Fruit fly (Drosophila melanogaster) whole organism, embryonic: Measurements from ENCODE around the gene euc.

ENCODE experiments used
- Bdp1 ChIP-seq: fragments of 200-800 bp; sonication (Bioruptor generic); optimal IDR thresholded peaks from 3 replicates; lab custom pipeline; 2016; ENCODE audit warnings: missing biosample characterization, missing genetic modification characterization
- Blimp-1 ChIP-seq: fragments of 200-800 bp; sonication (Bioruptor generic); optimal IDR thresholded peaks from 3 replicates; lab custom pipeline; 2018; ENCODE audit warnings: missing biosample characterization, missing genetic modification characterization, mild to moderate bottlenecking, moderate library complexity, missing genetic modification reagents
- CG13624 ChIP-seq: fragments of 200-800 bp; sonication (Bioruptor generic); optimal IDR thresholded peaks from 2 replicates; lab custom pipeline; 2016; ENCODE audit warnings: missing biosample characterization, missing genetic modification characterization
- CG1529 ChIP-seq: fragments of 200-800 bp; sonication (Bioruptor generic); optimal IDR thresholded peaks from 3 replicates; lab custom pipeline; 2018; ENCODE audit warnings: missing biosample characterization, missing genetic modification characterization
- CG16813 ChIP-seq: fragments of 200-800 bp; sonication (Bioruptor generic); IDR thresholded peaks from 3 replicates; pipeline ENCODE4 v1.3.6; 2022; ENCODE audit warnings: missing biosample characterization, missing genetic modification characterization; ENCODE audit not compliant: partially characterized antibody
- CG16815 ChIP-seq: fragments of 200-800 bp; sonication (Bioruptor generic); optimal IDR thresholded peaks from 3 replicates; lab custom pipeline; 2017; ENCODE audit warnings: missing biosample characterization, mild to moderate bottlenecking, missing genetic modification characterization
- CG17568 ChIP-seq: fragments of 200-800 bp; sonication (Bioruptor generic); optimal IDR thresholded peaks from 2 replicates; lab custom pipeline; 2018; ENCODE audit warnings: missing biosample characterization, mild to moderate bottlenecking, missing genetic modification characterization, moderate library complexity
- CG18262 ChIP-seq: fragments of 200-800 bp; optimal IDR thresholded peaks from 3 replicates; lab custom pipeline; 2019; ENCODE audit warnings: missing biosample characterization, mild to moderate bottlenecking, missing genetic modification characterization, moderate library complexity
- CG18764 ChIP-seq: fragments of 200-800 bp; sonication (Bioruptor generic); optimal IDR thresholded peaks from 3 replicates; lab custom pipeline; 2016; ENCODE audit warnings: missing biosample characterization, missing genetic modification characterization
- CG2678 ChIP-seq: fragments of 200-800 bp; sonication (Bioruptor generic); optimal IDR thresholded peaks from 3 replicates; lab custom pipeline; 2019; ENCODE audit warnings: missing biosample characterization, mild to moderate bottlenecking, missing genetic modification characterization, moderate library complexity
- CG3163 ChIP-seq: fragments of 200-800 bp; sonication (Bioruptor generic); optimal IDR thresholded peaks from 3 replicates; lab custom pipeline; 2016; ENCODE audit warnings: missing biosample characterization, missing genetic modification characterization
- CG4282 ChIP-seq: fragments of 200-800 bp; sonication (Bioruptor generic); optimal IDR thresholded peaks from 2 replicates; lab custom pipeline; 2016; ENCODE audit warnings: missing biosample characterization, missing genetic modification characterization
- CG4617 ChIP-seq: fragments of 200-800 bp; sonication (Bioruptor generic); optimal IDR thresholded peaks from 3 replicates; lab custom pipeline; 2016; ENCODE audit warnings: missing biosample characterization, missing genetic modification characterization, borderline replicate concordance
- CG4820 ChIP-seq: fragments of 200-800 bp; sonication (Bioruptor generic); optimal IDR thresholded peaks from 3 replicates; lab custom pipeline; 2016; ENCODE audit warnings: missing biosample characterization, missing genetic modification characterization
- CG6791 ChIP-seq: fragments of 200-800 bp; sonication (Bioruptor generic); IDR thresholded peaks from 3 replicates; pipeline ENCODE4 v1.3.6; 2022; ENCODE audit warnings: missing biosample characterization, missing genetic modification characterization; ENCODE audit not compliant: partially characterized antibody
- CG7556 ChIP-seq: fragments of 200-800 bp; sonication (Bioruptor generic); optimal IDR thresholded peaks from 2 replicates; lab custom pipeline; 2017; ENCODE audit warnings: missing biosample characterization, mild to moderate bottlenecking, missing genetic modification characterization
- CG8290 ChIP-seq, 3 experiments: fragments of 200-800 bp; sonication (Bioruptor generic); optimal IDR thresholded peaks; 2 replicates each; lab custom pipeline; 2016 to 2019; ENCODE audit warnings: missing biosample characterization in 3 of 3, missing genetic modification characterization in 3 of 3, mild to moderate bottlenecking in 2 of 3, moderate library complexity in 1 of 3
- CG8765 ChIP-seq: fragments of 200-800 bp; sonication (Bioruptor generic); IDR thresholded peaks from 2 replicates; pipeline ENCODE4 v1.3.6; 2022; ENCODE audit warnings: missing biosample characterization, missing genetic modification characterization
- CG9215 ChIP-seq: fragments of 200-800 bp; sonication (Bioruptor generic); IDR thresholded peaks from 2 replicates; pipeline ENCODE4 v1.3.6; 2022; ENCODE audit warnings: missing biosample characterization, missing genetic modification characterization
- CG9437 ChIP-seq: fragments of 200-800 bp; sonication (Bioruptor generic); optimal IDR thresholded peaks from 2 replicates; lab custom pipeline; 2018; ENCODE audit warnings: missing biosample characterization, mild to moderate bottlenecking, missing genetic modification characterization
- CG9932 ChIP-seq: fragments of 200-800 bp; sonication (Bioruptor generic); IDR thresholded peaks from 2 replicates; pipeline ENCODE4 v1.3.6; 2022; ENCODE audit warnings: missing biosample characterization, missing genetic modification characterization
- CkIIα-i1 ChIP-seq: fragments of 200-800 bp; sonication (Bioruptor generic); IDR thresholded peaks from 2 replicates; pipeline ENCODE4 v1.3.6; 2022; ENCODE audit warnings: missing biosample characterization, missing genetic modification characterization
- D19A ChIP-seq: fragments of 200-800 bp; optimal IDR thresholded peaks from 3 replicates; lab custom pipeline; 2019; ENCODE audit warnings: missing biosample characterization, mild to moderate bottlenecking, missing genetic modification characterization, moderate library complexity
- Dek ChIP-seq: fragments of 200-800 bp; sonication (Bioruptor generic); optimal IDR thresholded peaks from 3 replicates; lab custom pipeline; 2019; ENCODE audit warnings: missing biosample characterization, mild to moderate bottlenecking, missing genetic modification characterization, moderate library complexity
- Doc3 ChIP-seq: fragments of 200-800 bp; sonication (Bioruptor generic); IDR thresholded peaks from 3 replicates; pipeline ENCODE4 v1.3.6; 2022; ENCODE audit warnings: missing biosample characterization, missing genetic modification characterization; ENCODE audit not compliant: partially characterized antibody
- E2f1 ChIP-seq: fragments of 200-800 bp; sonication (Bioruptor generic); IDR thresholded peaks from 2 replicates; pipeline ENCODE4 v1.3.6; 2022; ENCODE audit warnings: missing biosample characterization, missing genetic modification characterization
- Ets65A ChIP-seq: fragments of 200-800 bp; sonication (Bioruptor generic); peaks from one replicate; lab custom pipeline; 2016; ENCODE audit warnings: missing biosample characterization, missing genetic modification characterization
- HLH4C ChIP-seq: fragments of 200-800 bp; sonication (Bioruptor generic); IDR thresholded peaks from 3 replicates; pipeline ENCODE4 v1.3.6; 2022; ENCODE audit warnings: missing biosample characterization, missing genetic modification characterization; ENCODE audit not compliant: partially characterized antibody
- Mrtf ChIP-seq: fragments of 200-800 bp; sonication (Bioruptor generic); IDR thresholded peaks from 3 replicates; pipeline ENCODE4 v1.3.6; 2022; ENCODE audit warnings: missing biosample characterization, missing genetic modification characterization
- Myb ChIP-seq: fragments of 200-800 bp; sonication (Bioruptor generic); optimal IDR thresholded peaks from 2 replicates; lab custom pipeline; 2016; ENCODE audit warnings: missing biosample characterization, missing genetic modification characterization
- NK7.1 ChIP-seq: fragments of 200-800 bp; sonication (Bioruptor generic); optimal IDR thresholded peaks from 3 replicates; lab custom pipeline; 2016; ENCODE audit warnings: missing biosample characterization, missing genetic modification characterization
- Side ChIP-seq: fragments of 200-800 bp; sonication (Bioruptor generic); optimal IDR thresholded peaks from 2 replicates; lab custom pipeline; 2016; ENCODE audit warnings: missing biosample characterization, missing genetic modification characterization
- amos ChIP-seq: fragments of 200-800 bp; sonication (Bioruptor generic); IDR thresholded peaks from 2 replicates; pipeline ENCODE4 v1.3.6; 2022; ENCODE audit warnings: missing biosample characterization, missing genetic modification characterization; ENCODE audit not compliant: partially characterized antibody
- bcd ChIP-seq: fragments of 200-800 bp; sonication (Bioruptor generic); optimal IDR thresholded peaks from 2 replicates; lab custom pipeline; 2017; ENCODE audit warnings: missing biosample characterization, mild to moderate bottlenecking, missing genetic modification characterization
- cas ChIP-seq: fragments of 200-800 bp; sonication (Bioruptor generic); IDR thresholded peaks from 2 replicates; pipeline ENCODE4 v1.3.6; 2022; ENCODE audit warnings: missing biosample characterization, missing genetic modification characterization
- chinmo ChIP-seq: fragments of 200-800 bp; sonication (Bioruptor generic); IDR thresholded peaks from 4 replicates; pipeline ENCODE4 v1.3.6; 2022; ENCODE audit warnings: missing biosample characterization, missing genetic modification characterization; ENCODE audit not compliant: partially characterized antibody
- ind ChIP-seq: fragments of 200-800 bp; sonication (Bioruptor generic); optimal IDR thresholded peaks from 3 replicates; lab custom pipeline; 2016; ENCODE audit warnings: missing biosample characterization, missing genetic modification characterization
- jing ChIP-seq: fragments of 200-800 bp; sonication (Bioruptor generic); optimal IDR thresholded peaks from 2 replicates; lab custom pipeline; 2018; ENCODE audit warnings: missing biosample characterization, mild to moderate bottlenecking, missing genetic modification characterization
- kah ChIP-seq: fragments of 200-800 bp; sonication (Bioruptor generic); optimal IDR thresholded peaks from 2 replicates; lab custom pipeline; 2018; ENCODE audit warnings: missing biosample characterization, mild to moderate bottlenecking, missing genetic modification characterization
- mld ChIP-seq: fragments of 200-800 bp; sonication (Bioruptor generic); IDR thresholded peaks from 3 replicates; pipeline ENCODE4 v1.3.6; 2022; ENCODE audit warnings: missing biosample characterization, missing genetic modification characterization; ENCODE audit not compliant: partially characterized antibody
- ranshi ChIP-seq: fragments of 200-800 bp; sonication (Bioruptor generic); IDR thresholded peaks from 2 replicates; pipeline ENCODE4 v1.3.6; 2022; ENCODE audit warnings: missing biosample characterization, missing genetic modification characterization
- schlank ChIP-seq: fragments of 200-800 bp; sonication (Bioruptor generic); optimal IDR thresholded peaks from 2 replicates; lab custom pipeline; 2018; ENCODE audit warnings: missing biosample characterization, mild to moderate bottlenecking, missing genetic modification characterization
- sens-2 ChIP-seq: fragments of 200-800 bp; sonication (Bioruptor generic); IDR thresholded peaks from 2 replicates; pipeline ENCODE4 v1.3.6; 2022; ENCODE audit warnings: missing biosample characterization, missing genetic modification characterization
- twi ChIP-seq: fragments of 200-800 bp; optimal IDR thresholded peaks from 2 replicates; lab custom pipeline; 2019; ENCODE audit warnings: missing biosample characterization, mild to moderate bottlenecking, missing genetic modification characterization, moderate library complexity
- tx ChIP-seq: fragments of 200-800 bp; sonication (Bioruptor generic); optimal IDR thresholded peaks from 2 replicates; lab custom pipeline; 2016; ENCODE audit warnings: missing biosample characterization, missing genetic modification characterization
- zen ChIP-seq: fragments of 200-800 bp; sonication (Bioruptor generic); optimal IDR thresholded peaks from 3 replicates; lab custom pipeline; 2018; ENCODE audit warnings: missing biosample characterization, mild to moderate bottlenecking, missing genetic modification characterization, moderate library complexity

euc gene

dm6 chr3R:18985114-18985785, 6.6 kb upstream of the euc start (continued):
- TF ChIP-seq E2f1 (GFP tag; lab: Robert Waterston, UW) (no peak), CG16815 (GFP tag; lab: Kevin White, UChicago) (peak; percentile 54), ind (GFP tag; lab: Kevin White, UChicago) (peak; percentile 38), zen (tag; lab: Kevin White, UChicago) (no peak), Blimp-1 (GFP tag; lab: Kevin White, UChicago) (peak; percentile 11), twi (tag; lab: Kevin White, UChicago) (no peak), jing (GFP tag; lab: Kevin White, UChicago) (no peak), CG9932 (GFP tag; lab: Robert Waterston, UW) (peak; percentile 52; the same call in 1 of the 2 replicates), Mrtf (GFP tag; lab: Robert Waterston, UW) (no peak)

DNA sequence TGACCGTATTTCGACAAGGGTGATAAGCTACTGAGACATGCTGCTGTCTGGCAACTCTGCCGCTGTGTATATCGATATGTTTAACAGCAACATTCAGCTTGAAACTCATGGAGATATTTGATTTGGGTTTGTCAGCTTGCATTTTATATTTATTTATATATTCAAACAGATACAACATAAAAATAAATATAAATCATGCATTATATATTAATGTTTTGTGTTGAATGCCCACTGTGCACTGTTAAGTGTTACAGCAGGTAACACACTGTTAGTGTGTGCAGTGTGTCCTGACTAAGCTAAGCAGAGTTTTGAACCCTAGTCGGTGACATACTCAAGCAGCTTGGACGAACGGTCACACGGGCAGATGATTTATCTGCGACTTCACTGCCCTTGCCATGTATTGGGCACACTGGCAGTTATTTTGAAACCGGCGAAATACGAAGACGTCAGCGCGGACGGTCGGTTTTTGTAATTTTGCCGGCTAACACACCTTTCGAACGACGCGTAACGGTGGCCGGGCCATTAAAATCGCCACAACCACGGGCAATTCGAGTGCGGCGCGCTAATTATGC, 5.1 kb upstream of the euc start, which contains the start of the genes snRNP-U1-C and gukh:
Gene snRNP-U1-C, minus strand, starts transcription at position 37 of the 572 bp plus-strand sequence.
Gene gukh, plus strand, starts transcription at position 412 of the 572 bp plus-strand sequence.
- peak; percentile 77 for TF ChIP-seq bcd (GFP tag; lab: Kevin White, UChicago)
- TF ChIP-seq CG16813: peak; percentile 69; the same call in 2 of the 3 replicates
- peak; percentile 53; the same call in 1 of the 4 replicates for TF ChIP-seq chinmo (GFP tag; lab: Robert Waterston, UW)
- peak; percentile 25 for TF ChIP-seq Side (GFP tag; lab: Kevin White, UChicago)
- peak; percentile 88 for TF ChIP-seq CG4617 (GFP tag; lab: Kevin White, UChicago)
- no peak for TF ChIP-seq Ets65A (GFP tag; lab: Kevin White, UChicago)
- peak; percentile 78 for TF ChIP-seq ranshi (GFP tag; lab: Robert Waterston, UW)
- peak; percentile 82 for TF ChIP-seq Dek
- no peak for TF ChIP-seq CkIIα-i1 (GFP tag; lab: Robert Waterston, UW)
- TF ChIP-seq Myb (GFP tag; lab: Kevin White, UChicago): peak; percentile 70
- TF ChIP-seq CG13624 (GFP tag; lab: Kevin White, UChicago): peak; percentile 39
- TF ChIP-seq CG4820 (GFP tag; lab: Kevin White, UChicago): peak; percentile 39
- TF ChIP-seq CG8290 (GFP tag; optimal IDR thresholded peaks at IDR 0.05; lab: Kevin White, UChicago): peak; percentile 76
- peak in 1 of 2 experiments; percentile 91 for TF ChIP-seq CG8290 (tag; optimal IDR thresholded peaks at IDR 0.05; lab: Kevin White, UChicago)
- peak; percentile 53 for TF ChIP-seq CG9437
- peak; percentile 78 for TF ChIP-seq CG18262 (tag; lab: Kevin White, UChicago)
- TF ChIP-seq HLH4C (GFP tag; lab: Robert Waterston, UW): peak; percentile 48; the same call in 1 of the 3 replicates
- peak; percentile 40 for TF ChIP-seq CG8765 (GFP tag; lab: Robert Waterston, UW)
- TF ChIP-seq schlank (tag; lab: Kevin White, UChicago): peak; percentile 54
- peak; percentile 79 for TF ChIP-seq ind (GFP tag; lab: Kevin White, UChicago)
- peak; percentile 77 for TF ChIP-seq CG7556 (GFP tag; lab: Kevin White, UChicago)
- peak; percentile 57 for TF ChIP-seq D19A
- peak; percentile 56 for TF ChIP-seq CG18764 (GFP tag; lab: Kevin White, UChicago)
- peak; percentile 82 for TF ChIP-seq CG2678 (tag; lab: Kevin White, UChicago)
- TF ChIP-seq CG1529 (GFP tag; lab: Kevin White, UChicago): peak; percentile 52
- TF ChIP-seq Bdp1: no peak
- TF ChIP-seq tx (GFP tag; lab: Kevin White, UChicago): peak; percentile 2
- TF ChIP-seq cas (GFP tag; lab: Robert Waterston, UW): peak; percentile 84
- peak; percentile 64 for TF ChIP-seq CG17568 (GFP tag; lab: Kevin White, UChicago)
- peak; percentile 66 for TF ChIP-seq CG4282 (GFP tag; lab: Kevin White, UChicago)
- no peak for TF ChIP-seq kah (GFP tag; lab: Kevin White, UChicago)
- TF ChIP-seq NK7.1 (GFP tag; lab: Kevin White, UChicago): no peak
- TF ChIP-seq Doc3: peak; percentile 59
- TF ChIP-seq amos (GFP tag; lab: Robert Waterston, UW): peak; percentile 63
- TF ChIP-seq sens-2 (GFP tag; lab: Robert Waterston, UW): peak; percentile 84
- no peak for TF ChIP-seq mld (GFP tag; lab: Robert Waterston, UW)
- peak; percentile 71 for TF ChIP-seq CG9215 (GFP tag; lab: Robert Waterston, UW)
- TF ChIP-seq CG3163 (GFP tag; lab: Kevin White, UChicago): no peak
- peak; percentile 77 for TF ChIP-seq Blimp-1 (GFP tag; lab: Kevin White, UChicago)
- peak; percentile 39; the same call in 2 of the 3 replicates for TF ChIP-seq CG6791 (GFP tag; lab: Robert Waterston, UW)
